Fruit fly (Drosophila melanogaster): Measurements from ENCODE around the gene Tom40.
A peak's percentile ranks its signal among the peaks of the same experiment; 100 is the strongest.

dm6 chrX:7700239-7700793 lies 36.4 kb upstream of the Tom40 start:
- TF ChIP-seq Eip75B (GFP tag; optimal IDR thresholded peaks at IDR 0.05) = peak; percentile 44
- TF ChIP-seq CG6854 (GFP tag; optimal IDR thresholded peaks at IDR 0.05) = no peak
- peak; percentile 85 for TF ChIP-seq Sox14 (GFP tag; optimal IDR thresholded peaks at IDR 0.05)
- TF ChIP-seq Sox102F (GFP tag; optimal IDR thresholded peaks at IDR 0.05) = peak; percentile 66
- TF ChIP-seq topi (GFP tag; optimal IDR thresholded peaks at IDR 0.05) = peak; percentile 85
